Worm (Caenorhabditis elegans) whole organism, L2 larva: ENCODE measurements around the gene lat-1.

Experiments
- C34F6.9 ChIP-seq: fragments of 150-350 bp; optimal IDR thresholded peaks from 2 replicates; lab custom pipeline; 2014; ENCODE audit warnings: missing biosample characterization, missing genetic modification characterization
- F13H6.1 ChIP-seq: sonication (generic microtip); optimal IDR thresholded peaks from 2 replicates; lab custom pipeline; 2016; ENCODE audit warnings: missing genetic modification characterization, missing compliant biosample characterization
- Y55F3AM.14 ChIP-seq: fragments of 200-800 bp; sonication (Bioruptor generic); optimal IDR thresholded peaks from 2 replicates; lab custom pipeline; 2018; ENCODE audit warnings: mild to moderate bottlenecking, missing genetic modification characterization, missing compliant biosample characterization
- ama-1 ChIP-seq: fragments of 150-350 bp; optimal IDR thresholded peaks from 2 replicates; lab custom pipeline; 2018; ENCODE audit warnings: inconsistent platforms
- blmp-1 ChIP-seq: sonication (generic microtip); optimal IDR thresholded peaks from 2 replicates; lab custom pipeline; 2017; ENCODE audit warnings: missing genetic modification characterization, mild to moderate bottlenecking, missing compliant biosample characterization, antibody characterized with exemption, moderate library complexity; ENCODE audit not compliant: insufficient read depth
- ceh-16 ChIP-seq: fragments of 150-350 bp; optimal IDR thresholded peaks from 2 replicates; lab custom pipeline; 2014; ENCODE audit warnings: missing biosample characterization, missing genetic modification characterization
- crh-2 ChIP-seq: sonication (generic microtip); optimal IDR thresholded peaks from 2 replicates; lab custom pipeline; 2017; ENCODE audit warnings: missing biosample characterization, missing genetic modification characterization
- dmd-4 ChIP-seq: sonication (generic microtip); optimal IDR thresholded peaks from 2 replicates; lab custom pipeline; 2017; ENCODE audit warnings: missing biosample characterization, missing genetic modification characterization
- elt-1 ChIP-seq: fragments of 150-350 bp; optimal IDR thresholded peaks from 2 replicates; lab custom pipeline; 2014; ENCODE audit warnings: missing biosample characterization, missing genetic modification characterization
- elt-3 ChIP-seq: sonication (generic microtip); optimal IDR thresholded peaks from 2 replicates; lab custom pipeline; 2017; ENCODE audit warnings: missing biosample characterization, missing genetic modification characterization
- fos-1 ChIP-seq: fragments of 150-350 bp; optimal IDR thresholded peaks from 2 replicates; lab custom pipeline; 2014; ENCODE audit warnings: missing biosample characterization, missing genetic modification characterization
- gmeb-1 ChIP-seq: fragments of 150-350 bp; optimal IDR thresholded peaks from 2 replicates; lab custom pipeline; 2014; ENCODE audit warnings: missing biosample characterization, missing genetic modification characterization
- lin-11 ChIP-seq: fragments of 150-350 bp; sonication (generic microtip); optimal IDR thresholded peaks from 2 replicates; lab custom pipeline; 2014; ENCODE audit warnings: missing biosample characterization, missing genetic modification characterization, inconsistent platforms, mixed read lengths
- lin-13 ChIP-seq: fragments of 150-350 bp; optimal IDR thresholded peaks from 2 replicates; lab custom pipeline; 2014; ENCODE audit warnings: missing biosample characterization, missing genetic modification reagents, missing genetic modification characterization
- lin-39 ChIP-seq: fragments of 150-350 bp; optimal IDR thresholded peaks from 2 replicates; lab custom pipeline; 2014; ENCODE audit warnings: missing biosample characterization, missing genetic modification reagents, missing genetic modification characterization
- lsy-2 ChIP-seq, 2 experiments: fragments of 150-350 bp in 1 of 2; sonication (generic microtip) in 1 of 2; optimal IDR thresholded peaks; 2 replicates each; lab custom pipeline; 2014 to 2017; ENCODE audit warnings: missing biosample characterization in 2 of 2, missing genetic modification characterization in 2 of 2
- mbf-1 ChIP-seq: sonication (generic microtip); optimal IDR thresholded peaks from 2 replicates; lab custom pipeline; 2017; ENCODE audit warnings: missing biosample characterization, missing genetic modification characterization
- nhr-10 ChIP-seq: sonication (generic microtip); optimal IDR thresholded peaks from 2 replicates; lab custom pipeline; 2017; ENCODE audit warnings: missing biosample characterization, missing genetic modification characterization
- nhr-11 ChIP-seq: fragments of 150-350 bp; optimal IDR thresholded peaks from 2 replicates; lab custom pipeline; 2014; ENCODE audit warnings: missing biosample characterization, missing genetic modification characterization
- nhr-12 ChIP-seq: fragments of 150-350 bp; optimal IDR thresholded peaks from 2 replicates; lab custom pipeline; 2014; ENCODE audit warnings: missing biosample characterization, missing genetic modification characterization
- nhr-129 ChIP-seq: fragments of 150-350 bp; optimal IDR thresholded peaks from 2 replicates; lab custom pipeline; 2014; ENCODE audit warnings: missing biosample characterization, missing genetic modification characterization
- nhr-237 ChIP-seq: fragments of 150-350 bp; optimal IDR thresholded peaks from 2 replicates; lab custom pipeline; 2014; ENCODE audit warnings: missing biosample characterization, missing genetic modification characterization
- nhr-6 ChIP-seq: fragments of 150-350 bp; optimal IDR thresholded peaks from 2 replicates; lab custom pipeline; 2014; ENCODE audit warnings: missing biosample characterization, missing genetic modification characterization
- sma-3 ChIP-seq: sonication (generic microtip); optimal IDR thresholded peaks from 2 replicates; lab custom pipeline; 2016; ENCODE audit warnings: missing genetic modification reagents, missing genetic modification characterization, missing compliant biosample characterization
- sma-9 ChIP-seq, 2 experiments: fragments of 150-350 bp in 1 of 2; sonication (generic microtip) in 1 of 2; optimal IDR thresholded peaks; 2 replicates each; lab custom pipeline; 2014 to 2016; ENCODE audit warnings: missing genetic modification characterization in 2 of 2, mild to moderate bottlenecking in 1 of 2, missing biosample characterization in 1 of 2, missing compliant biosample characterization in 1 of 2, missing genetic modification reagents in 1 of 2, moderate library complexity in 1 of 2
- snpc-4 ChIP-seq: fragments of 150-350 bp; optimal IDR thresholded peaks from 2 replicates; lab custom pipeline; 2014; ENCODE audit warnings: missing biosample characterization, missing genetic modification characterization
- unc-39 ChIP-seq: fragments of 150-350 bp; optimal IDR thresholded peaks from 2 replicates; lab custom pipeline; 2014; ENCODE audit warnings: missing biosample characterization, missing genetic modification characterization
- unc-55 ChIP-seq: fragments of 150-350 bp; sonication (generic microtip); optimal IDR thresholded peaks from 3 replicates; lab custom pipeline; 2014; ENCODE audit warnings: missing biosample characterization, missing genetic modification reagents, missing genetic modification characterization
- unc-62 ChIP-seq: fragments of 150-350 bp; optimal IDR thresholded peaks from 2 replicates; lab custom pipeline; 2014; ENCODE audit warnings: missing biosample characterization, missing genetic modification reagents, missing genetic modification characterization
- zag-1 ChIP-seq: fragments of 150-350 bp; optimal IDR thresholded peaks from 2 replicates; lab custom pipeline; 2014; ENCODE audit warnings: missing biosample characterization, missing genetic modification characterization
- ztf-1 ChIP-seq: fragments of 200-800 bp; sonication (Bioruptor generic); conservative IDR thresholded peaks from 2 replicates; pipeline ENCODE4 v1.3.6; 2022; ENCODE audit warnings: missing genetic modification characterization, missing compliant biosample characterization
- ztf-4 ChIP-seq: fragments of 150-350 bp; optimal IDR thresholded peaks from 2 replicates; lab custom pipeline; 2014; ENCODE audit warnings: missing biosample characterization, missing genetic modification characterization

The lat-1 gene

DNA sequence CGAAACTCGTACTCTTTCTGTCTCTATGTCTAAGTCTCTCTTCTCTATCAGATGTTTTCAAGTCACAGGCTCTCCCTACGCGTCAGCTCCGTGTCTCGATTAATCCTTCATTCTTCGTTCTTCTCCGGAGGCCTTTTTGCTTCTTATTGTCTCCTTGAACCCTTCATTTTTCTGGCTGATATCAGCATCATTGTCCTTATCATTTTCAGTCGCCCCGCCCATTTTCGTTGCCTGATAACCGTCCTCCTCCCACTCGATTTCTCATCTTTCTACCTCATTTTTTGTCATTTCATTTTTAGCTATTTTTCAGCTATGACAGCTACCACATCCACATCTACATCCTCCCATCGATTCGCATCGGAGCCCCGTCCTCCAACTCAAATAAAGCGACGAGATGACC, 25.5 kb downstream of the lat-1 start, which contains the start of gene B0457.6:
TSS of gene B0457.6 (plus strand) at position 284 of the 400 bp plus-strand sequence.
- TF ChIP-seq dmd-4 (tag; lab: Kevin White, UChicago) (no peak), lin-39 (no peak), fos-1 (tag; lab: Kevin White, UChicago) (peak; percentile 61), elt-3 (tag; lab: Kevin White, UChicago) (no peak), Y55F3AM.14 (no peak), unc-39 (no peak), unc-55 (peak; percentile 24), nhr-12 (tag; lab: Kevin White, UChicago) (no peak), lin-11 (tag; lab: Kevin White, UChicago) (no peak), snpc-4 (no peak), zag-1 (tag; lab: Kevin White, UChicago) (no peak), ama-1 (no peak), nhr-237 (tag; lab: Kevin White, UChicago) (no peak), ceh-16 (tag; lab: Kevin White, UChicago) (no peak), blmp-1 (tag; lab: Kevin White, UChicago) (no peak), nhr-11 (no peak), nhr-129 (tag; lab: Kevin White, UChicago) (no peak)

DNA sequence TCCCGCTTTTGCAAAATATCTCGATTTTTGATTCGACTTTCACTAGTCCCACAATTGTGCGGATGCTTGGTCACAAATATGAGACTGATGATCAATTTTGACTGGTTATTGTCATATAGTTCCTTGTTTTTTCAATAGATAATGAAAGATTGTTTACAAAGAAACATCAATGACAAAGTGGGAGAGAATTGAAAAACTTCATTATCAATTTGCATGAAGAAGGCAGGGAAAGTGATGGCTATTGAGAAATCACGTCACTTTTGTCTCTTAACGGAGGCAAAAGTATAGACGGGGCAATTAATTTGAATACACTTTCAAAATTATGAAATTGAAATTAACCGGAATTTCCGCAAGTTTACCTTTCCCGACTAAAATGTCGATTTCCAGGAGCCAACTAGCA, 26.5 kb downstream of the lat-1 start:
- no peak for TF ChIP-seq Y55F3AM.14
- TF ChIP-seq fos-1 (tag; lab: Kevin White, UChicago): peak; percentile 4

DNA sequence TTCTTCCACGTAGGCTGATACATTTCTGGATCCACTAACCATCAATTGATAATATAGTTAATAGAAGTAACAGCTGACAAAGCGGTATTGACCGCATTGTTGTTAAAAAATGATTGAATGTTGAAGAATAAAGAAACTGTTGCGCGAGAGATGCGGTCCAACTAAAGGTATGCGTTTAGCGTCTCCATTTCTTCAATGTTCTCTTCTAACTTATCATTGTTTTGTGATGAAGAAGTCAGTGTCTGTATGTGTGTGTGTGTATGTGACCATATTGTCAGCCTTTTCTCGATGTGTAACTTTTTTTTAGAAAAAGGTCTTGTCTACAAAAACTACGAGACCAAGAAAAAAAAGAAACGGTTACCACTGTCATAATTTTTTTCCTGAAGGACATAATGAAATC, 29.8 kb downstream of the lat-1 start, which contains the start of gene B0457.2:
TSS of gene B0457.2 (minus strand) at position 101 of the 400 bp plus-strand sequence.
- TF ChIP-seq snpc-4 (no peak), unc-55 (no peak), unc-39 (no peak), ztf-4 (tag; lab: Kevin White, UChicago) (no peak), sma-9 (GFP tag; optimal IDR thresholded peaks at IDR 0.05; lab: Kevin White, UChicago) (no peak), sma-9 (tag; optimal IDR thresholded peaks at IDR 0.05; lab: Kevin White, UChicago) (no peak)

DNA sequence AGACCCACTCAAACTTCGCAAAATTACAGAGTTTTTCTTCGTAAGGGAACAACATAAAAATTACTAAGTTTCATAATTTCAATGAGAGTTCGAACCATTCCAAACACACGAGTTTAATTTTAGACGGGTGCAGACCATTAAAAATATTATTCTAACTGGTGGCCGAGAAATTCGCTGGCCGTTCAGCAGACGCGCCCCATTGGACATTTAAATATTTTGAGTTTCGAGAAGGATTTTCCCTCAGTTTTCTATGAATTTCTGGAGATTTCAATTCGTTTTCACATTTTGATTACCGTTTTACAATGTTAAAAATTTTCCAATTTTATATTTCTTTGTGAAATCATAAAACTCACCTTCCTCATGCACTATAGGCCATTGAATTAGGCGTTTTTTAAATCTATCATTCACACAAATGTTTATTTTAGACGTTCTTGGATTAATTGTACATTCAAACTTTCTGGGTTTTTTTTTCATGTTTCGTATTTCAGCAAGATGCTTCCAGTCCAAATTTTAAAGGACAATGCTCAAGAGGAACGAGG, 30.7 kb downstream of the lat-1 start, which contains the start of gene cct-2:
TSS of gene cct-2 (plus strand) at position 489 of the 539 bp plus-strand sequence.
- TF ChIP-seq nhr-6 (tag; lab: Kevin White, UChicago): no peak
- TF ChIP-seq ztf-4 (tag; lab: Kevin White, UChicago): peak; percentile 15
- no peak for TF ChIP-seq nhr-10
- no peak for TF ChIP-seq elt-3 (tag; lab: Kevin White, UChicago)
- TF ChIP-seq lin-39: no peak
- TF ChIP-seq unc-55: peak; percentile 64
- no peak for TF ChIP-seq unc-62
- no peak for TF ChIP-seq snpc-4
- peak; percentile 17 for TF ChIP-seq crh-2 (tag; lab: Kevin White, UChicago)
- TF ChIP-seq nhr-129 (tag; lab: Kevin White, UChicago): no peak
- no peak for TF ChIP-seq mbf-1
- peak; percentile 38 for TF ChIP-seq fos-1 (tag; lab: Kevin White, UChicago)
- TF ChIP-seq unc-39: no peak
- TF ChIP-seq elt-1 (tag; lab: Kevin White, UChicago): no peak
- TF ChIP-seq F13H6.1 (tag; lab: Kevin White, UChicago): no peak
- no peak for TF ChIP-seq nhr-237 (tag; lab: Kevin White, UChicago)
- peak in 1 of 2 experiments; percentile 64 for TF ChIP-seq lsy-2 (tag; optimal IDR thresholded peaks at IDR 0.05; lab: Kevin White, UChicago)
- no peak for TF ChIP-seq Y55F3AM.14
- peak; percentile 73 for TF ChIP-seq C34F6.9 (tag; lab: Kevin White, UChicago)
- TF ChIP-seq lin-13: peak; percentile 38
- TF ChIP-seq gmeb-1 (tag; lab: Kevin White, UChicago): peak; percentile 5
- no peak for TF ChIP-seq ztf-1 (GFP tag; lab: Robert Waterston, UW)
- peak; percentile 30 for TF ChIP-seq sma-3 (GFP tag; lab: Kevin White, UChicago)
- TF ChIP-seq nhr-11: no peak

DNA sequence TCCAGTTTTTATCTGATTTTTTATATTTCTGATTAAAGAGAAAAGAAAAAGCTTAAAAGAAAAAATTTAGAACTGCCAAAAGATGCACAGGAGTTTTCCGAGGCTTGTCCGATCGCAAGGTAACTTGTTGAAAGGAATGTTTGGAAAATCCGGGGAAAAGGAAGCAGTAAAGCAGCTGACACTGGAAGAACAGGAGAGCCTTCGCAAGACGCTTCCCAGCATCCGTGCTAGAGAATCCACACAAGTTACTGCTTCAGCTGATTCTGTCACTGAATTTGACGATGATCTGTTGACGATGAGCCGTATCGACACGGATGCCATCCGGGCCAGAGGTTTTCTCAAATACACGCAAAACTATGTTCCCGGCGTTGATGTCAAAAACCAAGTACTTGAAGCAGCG, 33.1 kb downstream of the lat-1 start, which contains the start of gene mrpl-50:
TSS of gene mrpl-50 (plus strand) at position 71 of the 400 bp plus-strand sequence.
- TF ChIP-seq nhr-6 (tag; lab: Kevin White, UChicago) (no peak), F13H6.1 (tag; lab: Kevin White, UChicago) (peak; percentile 10)
- TF ChIP-seq, all 48 proteins: peak for 1
